Fruit fly (Drosophila melanogaster) whole organism: ENCODE results near the gene Kul.
A peak's percentile ranks its signal among the peaks of the same experiment; 100 is the strongest.

Experiments used
- Dll ChIP-seq: fragments of >200 bp; optimal IDR thresholded peaks from 2 replicates; lab custom pipeline; 2017
- EcR ChIP-seq, 2 experiments: fragments of >200 bp; optimal IDR thresholded peaks; 2 replicates each; lab custom pipeline; 2017; ENCODE audit warnings: missing biosample characterization in 2 of 2, missing genetic modification characterization in 2 of 2, missing genetic modification reagents in 2 of 2
- psq ChIP-seq: fragments of >200 bp; optimal IDR thresholded peaks from 2 replicates; lab custom pipeline; 2017

- TF ChIP-seq psq (no peak), EcR (GFP tag; optimal IDR thresholded peaks at IDR 0.05; lab: Kevin White, UChicago) (no peak), Dll (lab: Kevin White, UChicago) (peak; percentile 75)
Measured at dm6 chr3R:29782367-29782766, 56.7 kb downstream of the Kul start.
